Fruit fly (Drosophila melanogaster) whole organism, larva: ENCODE results near the gene CG12020.

ENCODE experiments used
- noc ChIP-seq: fragments of 200-800 bp; sonication (Bioruptor generic); optimal IDR thresholded peaks from 3 replicates; lab custom pipeline; 2019; ENCODE audit warnings: missing biosample characterization, mild to moderate bottlenecking, missing genetic modification characterization, moderate library complexity

Gene CG12020

DNA sequence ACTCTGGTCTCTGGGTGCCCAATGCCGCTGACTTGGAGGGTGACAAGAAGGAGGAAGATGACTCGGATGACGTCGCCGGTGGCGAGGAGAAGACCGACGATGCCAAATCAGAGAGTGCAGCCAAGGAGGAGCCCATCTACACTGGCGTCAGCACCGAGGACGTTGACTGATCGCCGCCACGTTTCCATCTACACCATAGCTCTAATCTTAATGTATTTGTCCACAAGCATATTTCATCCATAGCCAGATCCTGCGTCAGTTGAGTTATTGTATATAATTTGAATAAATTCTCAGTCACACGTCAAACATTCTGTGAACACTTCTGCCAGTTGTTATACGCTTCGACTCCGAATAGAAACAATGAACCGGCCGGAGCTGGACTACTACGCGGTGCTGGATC, at the start of gene CG12020:
TSS of gene CG12020 (plus strand) at position 301 of the 400 bp plus-strand sequence.
- no peak for TF ChIP-seq noc (tag; lab: Kevin White, UChicago)

DNA sequence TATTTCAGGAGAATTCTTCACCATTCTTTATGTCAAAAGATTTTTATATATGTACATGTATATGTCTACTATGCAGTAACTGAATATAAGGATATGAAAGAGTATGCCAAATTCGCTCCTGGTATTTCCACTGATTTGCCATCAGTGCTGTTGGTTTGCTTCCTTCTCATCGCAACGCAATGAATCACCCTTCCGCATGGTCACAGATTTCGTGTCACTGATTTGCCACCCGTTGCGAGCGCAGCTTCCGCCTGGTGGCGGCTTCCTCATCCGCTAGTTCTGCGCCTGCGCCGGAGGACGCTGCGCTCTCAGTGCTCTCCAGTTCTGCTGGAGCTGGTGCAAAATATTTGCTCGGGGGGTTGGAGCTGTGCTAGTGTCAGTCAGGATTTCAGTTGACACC, 48.9 kb upstream of the CG12020 start:
- no peak for TF ChIP-seq noc (tag; lab: Kevin White, UChicago)

DNA sequence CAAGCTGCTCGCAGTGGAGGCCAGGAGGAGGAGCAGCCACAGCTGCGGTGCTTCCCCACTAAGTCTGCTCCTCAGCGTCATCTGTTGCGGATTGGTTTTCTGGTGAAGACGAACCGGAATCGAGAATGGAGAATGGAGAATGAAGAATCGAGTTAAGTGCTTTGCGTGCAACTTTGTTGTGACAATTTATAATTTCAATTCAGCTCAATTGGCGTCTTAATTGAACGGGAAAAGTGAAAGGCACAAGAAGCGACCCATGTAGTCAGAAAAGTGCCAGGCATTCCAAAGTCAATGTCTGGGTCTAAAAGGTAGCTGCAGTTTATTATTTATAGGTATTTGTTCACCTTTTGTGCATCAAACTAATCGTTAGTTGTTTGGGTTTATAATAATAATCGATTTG, 42.8 kb upstream of the CG12020 start:
- TF ChIP-seq noc (tag; lab: Kevin White, UChicago) = no peak

DNA sequence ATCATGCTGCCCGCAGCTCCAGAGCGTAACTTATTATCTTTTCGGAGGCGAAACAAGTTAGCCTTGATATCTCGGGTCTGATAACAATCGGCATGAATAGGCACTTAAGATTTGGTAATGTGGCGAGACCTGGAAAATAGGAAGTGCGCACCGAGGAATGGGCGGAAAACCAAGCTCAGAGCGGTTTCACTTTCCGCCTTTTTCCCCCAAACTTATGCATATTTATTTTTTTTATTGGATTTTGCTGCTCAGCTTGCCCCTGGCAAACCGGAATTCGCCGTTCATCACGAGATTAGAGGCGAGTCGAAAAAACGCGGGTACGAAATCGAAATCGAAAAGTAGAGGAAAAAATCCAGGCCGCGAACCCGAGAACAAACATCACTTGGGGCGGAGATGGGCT, 42.2 kb upstream of the CG12020 start:
- no peak for TF ChIP-seq noc (tag; lab: Kevin White, UChicago)

DNA sequence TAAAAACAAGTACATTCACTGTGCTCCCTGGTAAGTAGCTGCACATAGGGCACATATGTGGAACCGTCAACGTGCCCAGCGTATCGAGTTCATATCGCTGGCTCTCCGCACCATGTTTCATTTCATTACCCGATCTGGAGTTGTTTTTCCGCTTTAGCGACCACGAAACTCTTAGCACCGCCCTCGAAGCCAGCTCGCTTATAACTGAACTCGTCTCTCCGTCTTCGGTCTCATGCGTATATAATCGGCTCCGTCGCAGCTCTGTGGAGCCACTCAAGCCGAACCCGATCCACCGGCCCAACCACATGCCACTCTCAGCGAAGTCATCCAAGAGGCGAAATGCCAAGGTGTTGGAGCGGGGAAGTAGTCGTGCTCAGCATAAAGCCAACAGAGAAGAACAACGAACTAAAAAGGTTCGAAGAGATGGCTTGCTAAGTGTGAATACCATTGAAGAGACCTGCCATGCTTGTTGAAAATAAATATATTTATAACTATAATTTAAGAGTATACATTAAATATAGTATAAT, 41.6 kb upstream of the CG12020 start, which contains the start of gene Cht2:
TSS of gene Cht2 (minus strand) at position 477 of the 527 bp plus-strand sequence.
- TF ChIP-seq noc (tag; lab: Kevin White, UChicago) = no peak

DNA sequence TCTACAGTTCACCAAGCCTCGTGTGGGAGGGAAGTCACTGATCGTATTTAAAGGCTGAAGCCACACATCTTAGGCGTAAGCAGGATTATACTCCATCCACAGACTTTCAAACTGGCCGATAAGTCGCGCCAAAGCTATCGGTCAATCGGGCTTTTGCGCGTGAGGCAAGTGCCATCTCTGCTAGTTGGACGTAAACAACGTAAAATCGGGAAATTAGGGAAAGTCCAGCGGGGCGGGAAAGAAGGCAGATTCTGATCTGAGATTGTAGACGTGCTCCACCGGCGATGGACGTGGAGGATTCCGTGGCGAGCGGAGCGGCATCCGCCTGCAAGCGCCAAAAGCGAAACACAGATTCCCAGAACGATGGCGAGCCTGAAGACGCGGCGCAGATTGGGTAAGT, 41.0 kb upstream of the CG12020 start, which contains the start of gene CG8001:
TSS of gene CG8001 (plus strand) at position 17 of the 400 bp plus-strand sequence.
- no peak for TF ChIP-seq noc (tag; lab: Kevin White, UChicago)

DNA sequence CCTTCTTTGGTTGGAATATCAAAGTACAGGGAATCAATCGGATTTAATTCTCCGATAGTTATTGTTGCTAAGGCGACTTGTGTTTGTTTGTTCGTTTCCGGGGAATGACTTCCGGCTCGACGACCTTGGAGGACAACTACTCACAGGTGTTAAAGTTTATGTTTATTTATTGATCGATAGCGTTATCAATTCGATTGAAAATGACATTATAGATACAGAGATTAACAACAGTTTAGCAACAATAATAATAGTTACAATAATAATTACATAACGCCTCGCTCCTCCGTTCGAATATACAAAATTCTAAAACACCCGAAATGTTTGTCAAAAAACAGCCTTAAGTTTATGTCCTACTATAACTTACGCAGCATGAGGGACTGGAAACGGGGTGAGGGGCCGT, 25.4 kb upstream of the CG12020 start, which contains the start of gene Dhc62B:
TSS of gene Dhc62B (minus strand) at position 101 of the 400 bp plus-strand sequence.
- TF ChIP-seq noc (tag; lab: Kevin White, UChicago) = no peak

DNA sequence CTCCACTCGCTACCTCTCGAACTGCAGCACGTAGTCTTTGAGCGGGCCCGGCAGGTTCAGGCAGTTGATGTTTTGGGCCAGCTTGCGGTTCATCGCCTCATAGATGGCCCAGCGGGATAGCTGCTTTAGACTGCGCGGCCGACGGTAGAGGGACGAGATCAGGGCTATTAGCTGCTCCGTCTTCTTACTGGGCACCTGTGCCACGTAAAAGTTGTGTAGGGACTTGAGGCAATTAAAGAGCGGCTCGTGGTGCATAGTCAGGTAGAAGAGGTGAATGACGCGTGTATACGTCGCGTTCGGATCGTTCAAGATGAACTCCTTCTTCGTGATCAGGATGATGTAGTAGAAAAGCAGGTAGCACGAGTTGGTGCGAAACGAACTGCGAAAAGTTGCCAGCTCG, 24.5 kb upstream of the CG12020 start:
- no peak for TF ChIP-seq noc (tag; lab: Kevin White, UChicago)

DNA sequence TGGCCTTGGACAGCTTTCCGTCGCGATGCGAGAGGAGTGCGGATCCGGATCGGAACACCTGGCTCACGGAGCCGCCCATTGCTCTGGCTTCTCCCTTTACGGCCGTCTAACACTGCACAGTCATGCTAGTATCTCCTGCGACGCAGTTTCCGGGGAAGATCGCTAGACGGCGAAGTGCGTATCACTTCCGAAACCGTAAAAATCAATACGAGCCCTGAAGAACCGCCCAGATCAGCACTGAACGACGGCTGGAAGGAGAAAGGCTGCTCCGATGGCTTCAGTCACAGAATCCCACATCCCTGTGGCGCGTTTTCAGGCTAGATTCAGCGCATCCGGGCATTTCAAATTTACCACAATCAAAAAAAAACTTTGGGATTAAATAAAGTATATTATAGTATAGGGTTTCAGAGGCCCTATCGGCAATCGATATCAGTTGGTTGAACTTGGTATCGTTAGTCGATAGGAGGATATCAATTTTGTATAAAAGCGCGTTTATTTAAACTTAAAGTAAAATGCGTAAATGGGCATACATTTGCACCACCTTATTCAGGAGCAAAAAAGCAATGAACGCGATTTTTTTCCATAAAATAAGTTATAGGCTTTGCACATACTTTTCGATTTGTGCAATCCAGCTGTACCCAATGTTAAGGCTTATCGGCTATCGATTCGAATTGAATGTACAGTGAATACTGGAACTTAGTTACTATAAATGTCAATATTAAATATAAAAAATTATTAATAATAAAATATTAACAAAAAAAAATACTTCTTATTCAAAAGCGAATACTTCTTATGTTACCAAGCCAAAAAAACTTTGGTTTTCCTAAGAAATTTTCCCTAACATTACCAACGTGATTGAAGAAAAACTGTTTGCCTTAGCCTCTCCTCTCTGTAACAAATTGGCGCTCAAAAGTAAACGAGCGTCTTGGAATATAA, 22.1 kb upstream of the CG12020 start, which contains the start of the genes CG13933 and PolD2:
TSS of gene CG13933 (minus strand) at position 435 of the 936 bp plus-strand sequence.
TSS of gene PolD2 (plus strand) at position 921 of the 936 bp plus-strand sequence.
- TF ChIP-seq noc (tag; lab: Kevin White, UChicago) = peak; percentile 80

DNA sequence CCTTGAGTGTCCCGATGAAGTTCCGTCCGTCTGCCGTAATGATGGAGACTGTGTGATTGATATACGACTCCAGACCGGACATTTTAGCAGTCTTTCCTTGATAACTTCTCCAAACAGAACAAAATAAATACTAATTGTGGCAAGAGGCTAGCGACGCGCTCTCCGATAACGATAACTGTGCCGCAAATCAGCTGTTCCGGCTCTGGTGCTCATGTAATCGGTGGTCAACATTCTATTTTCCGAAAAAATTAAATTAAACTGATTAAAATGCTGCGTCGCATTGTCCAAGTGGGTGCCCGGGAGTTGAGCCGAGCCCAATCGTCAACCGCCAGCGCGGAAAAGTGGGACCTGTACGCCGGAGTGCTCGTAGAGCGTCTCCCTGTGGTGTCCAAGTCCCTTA, 19.9 kb upstream of the CG12020 start, which contains the start of the genes CG2021 and mRpL46:
TSS of gene CG2021 (minus strand) at position 163 of the 400 bp plus-strand sequence.
TSS of gene mRpL46 (plus strand) at position 191 of the 400 bp plus-strand sequence.
- no peak for TF ChIP-seq noc (tag; lab: Kevin White, UChicago)

DNA sequence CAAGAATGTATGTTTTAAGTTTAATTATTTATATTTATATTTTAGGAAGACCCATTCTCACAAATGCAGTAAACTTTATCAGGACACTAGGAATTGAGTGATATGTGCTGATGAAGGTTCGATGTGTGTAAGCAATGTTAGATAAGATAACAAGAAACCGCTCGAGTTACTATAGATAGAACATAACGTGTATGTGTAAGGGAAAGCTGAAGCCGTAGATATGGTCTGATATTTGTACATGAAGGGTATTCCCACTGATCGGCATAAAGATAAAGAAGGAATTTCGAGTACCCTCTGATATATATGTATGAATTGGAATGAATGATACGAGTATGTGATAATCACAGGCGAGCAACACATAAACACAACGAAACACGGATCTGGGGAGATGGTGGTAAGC, 13.0 kb upstream of the CG12020 start:
- TF ChIP-seq noc (tag; lab: Kevin White, UChicago) = no peak

DNA sequence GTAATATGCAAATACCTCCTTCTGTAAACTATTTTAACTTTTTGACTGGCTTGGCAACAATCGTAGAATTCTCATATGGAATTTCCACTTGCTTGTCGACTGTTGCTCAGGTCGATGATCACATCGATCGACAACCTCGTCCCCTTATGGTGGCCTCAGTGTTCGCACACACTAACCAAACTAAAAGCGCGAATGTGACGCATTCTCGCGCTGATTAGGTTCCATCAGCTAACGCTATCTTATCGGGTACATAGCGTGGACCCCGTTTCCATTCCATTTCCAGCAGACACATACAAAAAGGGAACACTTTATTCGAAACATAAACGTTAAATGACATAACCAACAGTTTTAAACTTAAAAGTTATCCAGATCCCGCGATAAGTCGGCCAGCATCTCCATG, 7.8 kb upstream of the CG12020 start:
- TF ChIP-seq noc (tag; lab: Kevin White, UChicago) = peak; percentile 6

DNA sequence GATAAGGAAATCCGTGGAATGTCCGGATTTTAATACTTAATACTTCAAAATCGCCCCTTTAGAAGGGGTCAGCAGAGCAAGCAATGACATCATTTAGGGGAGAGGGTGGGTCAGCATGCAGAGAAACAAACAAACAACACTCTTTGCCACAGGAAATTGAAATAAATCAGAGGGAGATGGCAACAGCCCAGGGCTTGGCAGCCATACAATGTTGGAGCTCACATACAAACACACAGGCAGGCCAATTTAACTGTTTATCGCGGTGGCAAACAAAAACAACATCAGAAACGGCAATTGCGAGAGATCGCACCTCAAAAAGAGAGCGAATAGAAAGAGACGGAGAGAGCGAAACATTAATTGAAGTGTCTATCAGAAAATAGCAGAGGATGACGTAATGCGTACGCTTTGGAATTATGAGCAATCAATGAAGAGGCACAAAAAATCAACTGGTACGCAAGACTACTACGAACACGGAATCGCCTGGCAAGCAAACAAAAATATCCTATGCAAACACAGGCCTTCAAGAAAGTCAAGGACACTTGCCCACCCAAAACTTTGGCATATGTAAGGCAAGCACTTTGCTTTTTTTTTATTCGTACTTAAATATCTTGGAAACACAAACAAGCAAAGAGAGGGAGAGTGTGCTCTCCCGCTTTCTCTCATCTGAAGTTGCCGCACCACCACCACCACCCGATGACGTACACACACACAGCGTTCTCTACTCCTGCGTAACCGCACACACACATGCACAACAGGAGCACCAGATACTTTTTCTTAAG, 2.8 kb upstream of the CG12020 start:
- peak; percentile 58 for TF ChIP-seq noc (tag; lab: Kevin White, UChicago)

DNA sequence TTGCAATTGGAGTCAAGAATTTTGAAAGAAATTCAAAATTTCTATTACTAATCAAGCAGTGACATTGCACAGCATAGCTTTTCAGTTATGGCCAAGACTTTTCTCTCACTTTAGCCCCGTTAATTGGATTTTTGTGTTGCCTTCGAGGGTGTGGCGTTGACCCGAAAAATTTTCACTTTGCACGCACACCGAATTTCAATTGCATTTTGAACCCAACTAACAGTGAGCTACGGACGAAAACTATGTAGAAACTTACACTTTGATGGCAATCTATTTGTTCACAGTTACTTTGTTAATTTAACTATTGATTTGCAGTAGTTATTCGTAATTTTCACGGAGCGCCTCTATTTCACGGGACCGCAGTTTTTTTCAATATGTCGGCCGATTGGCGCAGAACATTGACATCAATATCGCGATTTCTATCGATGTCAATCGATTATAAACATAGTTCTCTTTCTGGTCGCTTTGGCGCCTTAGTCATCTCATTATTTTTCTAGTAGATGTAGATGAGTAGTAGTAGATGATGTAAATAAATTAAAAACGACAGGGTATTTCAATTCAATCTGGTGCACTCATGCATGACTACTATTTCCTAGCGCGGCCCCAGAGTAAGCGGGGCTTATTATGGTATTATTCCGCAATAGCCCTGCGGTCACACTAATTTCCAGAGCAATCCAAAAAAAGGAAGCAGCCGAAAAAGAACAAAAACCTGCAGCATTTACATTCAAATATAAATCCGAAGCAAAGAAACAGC, 2.0 kb upstream of the CG12020 start, which contains the start of the genes alpha-Spec, dlt and Cdc37:
TSS of gene alpha-Spec (minus strand) at position 386 of the 754 bp plus-strand sequence.
TSS of gene dlt (minus strand) at position 386 of the 754 bp plus-strand sequence.
TSS of gene Cdc37 (plus strand) at position 450 of the 754 bp plus-strand sequence.
- TF ChIP-seq noc (tag; lab: Kevin White, UChicago) = no peak
